Worm (Caenorhabditis elegans): ENCODE results near the gene F36H5.17.

DNA sequence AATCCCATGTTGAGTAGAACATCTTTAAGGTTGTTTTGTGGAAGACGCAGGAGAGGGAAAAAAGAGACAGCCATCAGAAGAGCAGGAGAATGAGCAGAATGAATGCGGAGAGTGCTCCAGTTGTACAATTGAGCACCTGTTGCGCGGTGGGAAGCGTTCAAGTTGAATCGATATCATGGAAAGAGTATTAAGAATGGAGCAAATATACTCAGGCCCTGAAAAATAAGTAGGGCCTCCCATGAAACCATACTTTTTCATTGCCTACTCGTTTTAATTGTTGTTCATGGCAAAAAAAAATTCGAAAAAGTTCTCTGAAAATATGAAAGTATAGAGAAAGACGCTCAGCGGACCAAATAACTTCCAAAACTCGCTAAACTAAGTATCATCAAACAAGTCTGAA, 36.8 kb downstream of the F36H5.17 start, which contains the start of gene fbxb-48:
- TF ChIP-seq nhr-77 (tag; optimal IDR thresholded peaks at IDR 0.05) = no peak
- no peak for TF ChIP-seq mdl-1 (tag; optimal IDR thresholded peaks at IDR 0.05)
- no peak for TF ChIP-seq elt-2 (tag; optimal IDR thresholded peaks at IDR 0.05)
- TF ChIP-seq mab-9 (GFP tag; IDR thresholded peaks at IDR 0.05) = no peak
- TF ChIP-seq dpl-1 (GFP tag; optimal IDR thresholded peaks at IDR 0.05) = no peak
- TF ChIP-seq aly-2 (tag; optimal IDR thresholded peaks at IDR 0.05) = no peak
- no peak for TF ChIP-seq lsy-2 (tag; optimal IDR thresholded peaks at IDR 0.05)
- TF ChIP-seq dsc-1 (tag; optimal IDR thresholded peaks at IDR 0.05) = no peak
- no peak for TF ChIP-seq nhr-76 (tag; optimal IDR thresholded peaks at IDR 0.05)
- TF ChIP-seq nhr-11 (tag; optimal IDR thresholded peaks at IDR 0.05) = no peak

All from whole organism, L1 larva.